Worm (Caenorhabditis elegans) whole organism, young adult: ENCODE results near the gene B0303.16.

Experiments
- B0035.1 ChIP-seq: sonication (generic microtip); optimal IDR thresholded peaks from 2 replicates; lab custom pipeline; 2016; ENCODE audit warnings: missing genetic modification characterization, mild to moderate bottlenecking, missing compliant biosample characterization, missing genotype, missing genetic modification reagents
- C06A6.2 ChIP-seq: fragments of 200-800 bp; sonication (Bioruptor generic); conservative IDR thresholded peaks from 2 replicates; pipeline ENCODE4 v1.3.6; 2022; ENCODE audit warnings: missing genetic modification characterization, missing compliant biosample characterization
- C17E4.6 ChIP-seq: fragments of 200-800 bp; sonication (Bioruptor generic); IDR thresholded peaks from 2 replicates; pipeline ENCODE4 v1.3.6; 2022; ENCODE audit warnings: missing genetic modification reagents, missing genetic modification characterization, missing compliant biosample characterization
- D2030.7 ChIP-seq: fragments of 200-800 bp; sonication (Bioruptor generic); IDR thresholded peaks from 2 replicates; pipeline ENCODE4 v1.3.6; 2022; ENCODE audit warnings: missing genetic modification reagents, missing genetic modification characterization, missing compliant biosample characterization
- F22D6.2 ChIP-seq: sonication (generic microtip); optimal IDR thresholded peaks from 2 replicates; lab custom pipeline; 2016; ENCODE audit warnings: mild to moderate bottlenecking, missing genetic modification characterization, missing compliant biosample characterization
- F23B12.7 ChIP-seq: sonication (generic microtip); optimal IDR thresholded peaks from 2 replicates; lab custom pipeline; 2017; ENCODE audit warnings: missing genetic modification characterization, mild to moderate bottlenecking, missing compliant biosample characterization, antibody characterized with exemption, moderate library complexity; ENCODE audit not compliant: insufficient read depth
- F33H1.4 ChIP-seq: fragments of 200-800 bp; sonication (Bioruptor generic); IDR thresholded peaks from 2 replicates; pipeline ENCODE4 v1.3.6; 2022; ENCODE audit warnings: missing genetic modification reagents, missing genetic modification characterization, missing compliant biosample characterization
- F37B4.10 ChIP-seq: fragments of 200-800 bp; sonication (Bioruptor generic); IDR thresholded peaks from 2 replicates; pipeline ENCODE4 v1.3.6; 2022; ENCODE audit warnings: missing genetic modification characterization, missing compliant biosample characterization
- F52B5.7 ChIP-seq: sonication (generic microtip); optimal IDR thresholded peaks from 2 replicates; lab custom pipeline; 2016; ENCODE audit warnings: mild to moderate bottlenecking, missing genetic modification characterization, missing compliant biosample characterization
- F57C9.4 ChIP-seq: sonication (generic microtip); optimal IDR thresholded peaks from 2 replicates; lab custom pipeline; 2017; ENCODE audit warnings: mild to moderate bottlenecking, missing genetic modification characterization, missing compliant biosample characterization
- Y56A3A.18 ChIP-seq: fragments of 200-800 bp; sonication (Bioruptor generic); IDR thresholded peaks from 2 replicates; pipeline ENCODE4 v1.3.6; 2022; ENCODE audit warnings: missing genetic modification reagents, missing genetic modification characterization, missing compliant biosample characterization
- Y79H2A.3 ChIP-seq: fragments of 200-800 bp; sonication (Bioruptor generic); conservative IDR thresholded peaks from 2 replicates; pipeline ENCODE4 v1.3.6; 2022; ENCODE audit warnings: missing genetic modification reagents, missing genetic modification characterization, missing compliant biosample characterization
- ZK185.1 ChIP-seq: sonication (generic microtip); optimal IDR thresholded peaks from 2 replicates; lab custom pipeline; 2016; ENCODE audit warnings: mild to moderate bottlenecking, missing genetic modification characterization, missing compliant biosample characterization; ENCODE audit not compliant: poor library complexity, severe bottlenecking
- ama-1 ChIP-seq, 3 experiments: fragments of 150-350 bp in 1 of 3; sonication (generic microtip) in 2 of 3; optimal IDR thresholded peaks; 2 replicates each; lab custom pipeline; 2014 to 2018; ENCODE audit warnings: missing biosample characterization in 2 of 3, missing genetic modification characterization in 2 of 3, missing genetic modification reagents in 2 of 3
- attf-5 ChIP-seq: fragments of 200-800 bp; sonication (Bioruptor generic); optimal IDR thresholded peaks from 2 replicates; lab custom pipeline; 2018; ENCODE audit warnings: mild to moderate bottlenecking, missing genetic modification characterization, missing compliant biosample characterization
- bed-1 ChIP-seq: fragments of 200-800 bp; sonication (Bioruptor generic); IDR thresholded peaks from 2 replicates; pipeline ENCODE4 v1.3.6; 2022; ENCODE audit warnings: missing genetic modification reagents, missing genetic modification characterization, missing compliant biosample characterization
- cebp-1 ChIP-seq, 2 experiments: fragments of 200-800 bp in 1 of 2; sonication (Bioruptor generic) in 1 of 2; sonication (generic microtip) in 1 of 2; IDR thresholded peaks in 1 of 2; optimal IDR thresholded peaks in 1 of 2; 2 replicates each; pipeline versions ENCODE4 v1.3.6 to Lab custom; 2017 to 2022; ENCODE audit warnings: missing compliant biosample characterization in 2 of 2, missing genetic modification characterization in 2 of 2, mild to moderate bottlenecking in 1 of 2, missing genetic modification reagents in 1 of 2, moderate library complexity in 1 of 2
- cebp-2 ChIP-seq: fragments of 200-800 bp; sonication (Bioruptor generic); IDR thresholded peaks from 2 replicates; pipeline ENCODE4 v1.3.6; 2022; ENCODE audit warnings: missing genetic modification characterization, missing compliant biosample characterization
- ceh-40 ChIP-seq: fragments of 200-800 bp; sonication (Bioruptor generic); IDR thresholded peaks from 2 replicates; pipeline ENCODE4 v1.3.6; 2022; ENCODE audit warnings: missing genetic modification characterization, missing compliant biosample characterization
- ceh-91 ChIP-seq: fragments of 200-800 bp; sonication (Bioruptor generic); IDR thresholded peaks from 2 replicates; pipeline ENCODE4 v1.3.6; 2022; ENCODE audit warnings: missing genetic modification reagents, missing genetic modification characterization, missing compliant biosample characterization
- dox-1 ChIP-seq: fragments of 200-800 bp; sonication (Bioruptor generic); IDR thresholded peaks from 2 replicates; pipeline ENCODE4 v1.3.6; 2022; ENCODE audit warnings: missing genetic modification reagents, missing genetic modification characterization, missing compliant biosample characterization
- egl-44 ChIP-seq: fragments of 200-800 bp; sonication (Bioruptor generic); IDR thresholded peaks from 2 replicates; pipeline ENCODE4 v1.3.6; 2022; ENCODE audit warnings: missing genetic modification reagents, missing genetic modification characterization, missing compliant biosample characterization
- ets-4 ChIP-seq: fragments of 200-800 bp; sonication (Bioruptor generic); optimal IDR thresholded peaks from 2 replicates; lab custom pipeline; 2018; ENCODE audit warnings: mild to moderate bottlenecking, missing genetic modification characterization, missing compliant biosample characterization
- hmg-1.2 ChIP-seq: fragments of 200-800 bp; sonication (Bioruptor generic); IDR thresholded peaks from 2 replicates; pipeline ENCODE4 v1.3.6; 2022; ENCODE audit warnings: missing genetic modification reagents, missing genetic modification characterization, missing compliant biosample characterization
- hmg-20 ChIP-seq: fragments of 200-800 bp; sonication (Bioruptor generic); IDR thresholded peaks from 2 replicates; pipeline ENCODE4 v1.3.6; 2022; ENCODE audit warnings: missing genetic modification reagents, missing genetic modification characterization, missing compliant biosample characterization
- let-607 ChIP-seq, 2 experiments: fragments of 200-800 bp in 1 of 2; sonication (Bioruptor generic) in 1 of 2; sonication (generic microtip) in 1 of 2; optimal IDR thresholded peaks; 2 replicates each; lab custom pipeline; 2016 to 2018; ENCODE audit warnings: mild to moderate bottlenecking in 2 of 2, missing compliant biosample characterization in 2 of 2, missing genetic modification characterization in 2 of 2, moderate library complexity in 2 of 2, missing genotype in 1 of 2
- lin-35 ChIP-seq, 3 experiments: fragments of 150-350 bp in 2 of 3; sonication (generic microtip) in 1 of 3; optimal IDR thresholded peaks; 2 replicates each; lab custom pipeline; 2014 to 2018; ENCODE audit warnings: missing biosample characterization in 3 of 3, missing genetic modification characterization in 3 of 3, missing genetic modification reagents in 3 of 3
- lir-1 ChIP-seq: fragments of 200-800 bp; sonication (Bioruptor generic); conservative IDR thresholded peaks from 2 replicates; pipeline ENCODE4 v1.3.6; 2022; ENCODE audit warnings: missing genetic modification reagents, missing genetic modification characterization, missing compliant biosample characterization
- lsl-1 ChIP-seq: fragments of 200-800 bp; sonication (Bioruptor generic); optimal IDR thresholded peaks from 2 replicates; lab custom pipeline; 2018; ENCODE audit warnings: mild to moderate bottlenecking, missing genetic modification characterization, moderate library complexity, missing compliant biosample characterization
- madf-3 ChIP-seq: fragments of 200-800 bp; sonication (Bioruptor generic); IDR thresholded peaks from 2 replicates; pipeline ENCODE4 v1.3.6; 2022; ENCODE audit warnings: missing genetic modification reagents, missing genetic modification characterization, missing compliant biosample characterization
- mes-4 ChIP-seq: sonication (generic microtip); optimal IDR thresholded peaks from 2 replicates; lab custom pipeline; 2016; ENCODE audit warnings: missing genotype, missing genetic modification characterization, missing compliant biosample characterization
- nfya-1 ChIP-seq: sonication (generic microtip); optimal IDR thresholded peaks from 2 replicates; lab custom pipeline; 2017; ENCODE audit warnings: antibody characterized with exemption, missing compliant biosample characterization, missing genetic modification characterization, borderline replicate concordance; ENCODE audit not compliant: insufficient read depth
- nhr-120 ChIP-seq: fragments of 200-800 bp; sonication (Bioruptor generic); IDR thresholded peaks from 2 replicates; pipeline ENCODE4 v1.3.6; 2022; ENCODE audit warnings: missing genetic modification characterization, missing compliant biosample characterization
- nhr-27 ChIP-seq: fragments of 200-800 bp; sonication (Bioruptor generic); optimal IDR thresholded peaks from 2 replicates; lab custom pipeline; 2018; ENCODE audit warnings: mild to moderate bottlenecking, missing genetic modification characterization, moderate library complexity, missing compliant biosample characterization
- nhr-80 ChIP-seq: sonication (generic microtip); optimal IDR thresholded peaks from 2 replicates; lab custom pipeline; 2016; ENCODE audit warnings: missing genetic modification characterization, missing compliant biosample characterization
- nhr-90 ChIP-seq: sonication (generic microtip); optimal IDR thresholded peaks from 2 replicates; lab custom pipeline; 2016; ENCODE audit warnings: missing genotype, mild to moderate bottlenecking, missing genetic modification characterization, missing compliant biosample characterization
- pbrm-1 ChIP-seq: fragments of 200-800 bp; sonication (Bioruptor generic); IDR thresholded peaks from 2 replicates; pipeline ENCODE4 v1.3.6; 2022; ENCODE audit warnings: missing genetic modification reagents, missing genetic modification characterization, missing compliant biosample characterization
- pha-4 ChIP-seq: fragments of 150-350 bp; sonication (generic microtip); optimal IDR thresholded peaks from 2 replicates; lab custom pipeline; 2014; ENCODE audit warnings: missing biosample characterization, missing genetic modification reagents, missing genetic modification characterization
- repo-1 ChIP-seq: sonication (generic microtip); optimal IDR thresholded peaks from 2 replicates; lab custom pipeline; 2017; ENCODE audit warnings: mild to moderate bottlenecking, missing genetic modification characterization, missing compliant biosample characterization
- snpc-3.4 ChIP-seq: sonication (generic microtip); optimal IDR thresholded peaks from 2 replicates; lab custom pipeline; 2017; ENCODE audit warnings: missing genetic modification characterization, mild to moderate bottlenecking, missing compliant biosample characterization, antibody characterized with exemption, moderate library complexity, missing genotype, missing genetic modification reagents
- somi-1 ChIP-seq: fragments of 200-800 bp; sonication (Bioruptor generic); optimal IDR thresholded peaks from 2 replicates; lab custom pipeline; 2018; ENCODE audit warnings: mild to moderate bottlenecking, missing genetic modification characterization, missing compliant biosample characterization
- tbp1 ChIP-seq: fragments of 200-800 bp; sonication (Bioruptor generic); optimal IDR thresholded peaks from 2 replicates; lab custom pipeline; 2018; ENCODE audit warnings: mild to moderate bottlenecking, missing genetic modification characterization, missing compliant biosample characterization
- tlf-1 ChIP-seq: fragments of 200-800 bp; sonication (Bioruptor generic); optimal IDR thresholded peaks from 2 replicates; lab custom pipeline; 2018; ENCODE audit warnings: mild to moderate bottlenecking, missing genetic modification characterization, missing compliant biosample characterization
- unc-62 ChIP-seq: fragments of 150-350 bp; optimal IDR thresholded peaks from 2 replicates; lab custom pipeline; 2014; ENCODE audit warnings: missing biosample characterization, missing genetic modification reagents, missing genetic modification characterization
- zfh-2 ChIP-seq: fragments of 200-800 bp; sonication (Bioruptor generic); conservative IDR thresholded peaks from 2 replicates; pipeline ENCODE4 v1.3.6; 2022; ENCODE audit warnings: missing genetic modification reagents, missing genetic modification characterization, missing compliant biosample characterization
- ztf-22 ChIP-seq: fragments of 200-800 bp; sonication (Bioruptor generic); optimal IDR thresholded peaks from 2 replicates; lab custom pipeline; 2018; ENCODE audit warnings: mild to moderate bottlenecking, missing genetic modification characterization, moderate library complexity, missing compliant biosample characterization
- ztf-26 ChIP-seq: sonication (generic microtip); optimal IDR thresholded peaks from 2 replicates; lab custom pipeline; 2017; ENCODE audit warnings: missing genetic modification characterization, missing compliant biosample characterization

B0303.16 gene

ce11 chrIII:8738289-8738688 lies 33.4 kb downstream of the B0303.16 start:
- TF ChIP-seq Y79H2A.3 (GFP tag; lab: Robert Waterston, UW) (no peak), hmg-20 (GFP tag; lab: Robert Waterston, UW) (no peak), F57C9.4 (tag; lab: Kevin White, UChicago) (no peak), D2030.7 (GFP tag; lab: Robert Waterston, UW) (no peak), cebp-2 (GFP tag; lab: Robert Waterston, UW) (no peak), pbrm-1 (GFP tag; lab: Robert Waterston, UW) (no peak), tlf-1 (GFP tag; lab: Kevin White, UChicago) (no peak), cebp-1 (GFP tag; IDR thresholded peaks at IDR 0.05; lab: Robert Waterston, UW) (no peak), cebp-1 (tag; optimal IDR thresholded peaks at IDR 0.05; lab: Kevin White, UChicago) (no peak), lsl-1 (GFP tag; lab: Kevin White, UChicago) (no peak), ets-4 (GFP tag; lab: Kevin White, UChicago) (no peak), repo-1 (no peak), Y56A3A.18 (no peak), B0035.1 (tag; lab: Kevin White, UChicago) (no peak), F33H1.4 (GFP tag; lab: Robert Waterston, UW) (no peak), ztf-26 (tag; lab: Kevin White, UChicago) (no peak), unc-62 (no peak)
- TF ChIP-seq, all 124 proteins: peak for 0

ce11 chrIII:8739126-8739525 lies 34.3 kb downstream of the B0303.16 start:
- TF ChIP-seq ZK185.1 (no peak), F37B4.10 (GFP tag; lab: Robert Waterston, UW) (no peak), tbp1 (GFP tag; lab: Kevin White, UChicago) (peak; percentile 30), ztf-26 (tag; lab: Kevin White, UChicago) (peak; percentile 83), ztf-22 (GFP tag; lab: Kevin White, UChicago) (no peak), lin-35 (GFP tag; optimal IDR thresholded peaks at IDR 0.05; lab: Kevin White, UChicago) (no peak), F33H1.4 (GFP tag; lab: Robert Waterston, UW) (no peak), bed-1 (GFP tag; lab: Robert Waterston, UW) (no peak), lir-1 (no peak), egl-44 (GFP tag; lab: Robert Waterston, UW) (no peak), pha-4 (tag; lab: Kevin White, UChicago) (no peak), ceh-91 (GFP tag; lab: Robert Waterston, UW) (no peak), mes-4 (tag; lab: Kevin White, UChicago) (no peak), C06A6.2 (no peak), zfh-2 (no peak), madf-3 (GFP tag; lab: Robert Waterston, UW) (no peak), nhr-27 (tag; lab: Kevin White, UChicago) (no peak), nhr-90 (tag; lab: Kevin White, UChicago) (no peak), F22D6.2 (tag; lab: Kevin White, UChicago) (no peak), somi-1 (GFP tag; lab: Kevin White, UChicago) (peak; percentile 73), ceh-40 (GFP tag; lab: Robert Waterston, UW) (no peak), F23B12.7 (peak; percentile 40), C17E4.6 (GFP tag; lab: Robert Waterston, UW) (no peak), lsl-1 (GFP tag; lab: Kevin White, UChicago) (no peak), F52B5.7 (tag; lab: Kevin White, UChicago) (no peak), ama-1 (optimal IDR thresholded peaks at IDR 0.05; lab: Kevin White, UChicago) (no peak), ama-1 (GFP tag; optimal IDR thresholded peaks at IDR 0.05; lab: Kevin White, UChicago) (no peak), nfya-1 (tag; lab: Kevin White, UChicago) (no peak), let-607 (tag; optimal IDR thresholded peaks at IDR 0.05; lab: Kevin White, UChicago) (peak in 1 of 2 experiments; percentile 45), nhr-120 (GFP tag; lab: Robert Waterston, UW) (no peak), hmg-1.2 (peak; percentile 23; the same call in 1 of the 2 replicates), attf-5 (GFP tag; lab: Kevin White, UChicago) (peak; percentile 44), dox-1 (GFP tag; lab: Robert Waterston, UW) (peak; percentile 35; the same call in 1 of the 2 replicates), nhr-80 (tag; lab: Kevin White, UChicago) (peak; percentile 89), snpc-3.4 (tag; lab: Kevin White, UChicago) (no peak)
